Fruit fly (Drosophila melanogaster) whole organism, embryonic: Measurements from ENCODE around the gene Lst8.

ENCODE experiments used
- Abd-B ChIP-seq: fragments of 200-800 bp; sonication (Bioruptor generic); optimal IDR thresholded peaks from 2 replicates; lab custom pipeline; 2018; ENCODE audit warnings: missing biosample characterization, mild to moderate bottlenecking, missing genetic modification characterization, moderate library complexity
- B-H1 ChIP-seq: fragments of 200-800 bp; sonication (Bioruptor generic); IDR thresholded peaks from 3 replicates; pipeline ENCODE4 v1.3.6; 2022; ENCODE audit warnings: missing biosample characterization, missing genetic modification characterization
- CG10209 ChIP-seq: fragments of 200-800 bp; sonication (Bioruptor generic); optimal IDR thresholded peaks from 3 replicates; lab custom pipeline; 2017; ENCODE audit warnings: missing biosample characterization, mild to moderate bottlenecking, missing genetic modification characterization, missing genetic modification reagents
- CG10462 ChIP-seq: fragments of 200-800 bp; sonication (Bioruptor generic); optimal IDR thresholded peaks from 2 replicates; lab custom pipeline; 2016; ENCODE audit warnings: missing biosample characterization, missing genetic modification characterization
- CG14441 ChIP-seq: fragments of 200-800 bp; sonication (Bioruptor generic); IDR thresholded peaks from 2 replicates; pipeline ENCODE4 v1.3.6; 2022; ENCODE audit warnings: missing biosample characterization, missing genetic modification characterization
- CG15073 ChIP-seq: fragments of 200-800 bp; sonication (Bioruptor generic); optimal IDR thresholded peaks from 2 replicates; lab custom pipeline; 2016; ENCODE audit warnings: missing biosample characterization, missing genetic modification characterization
- CG17612 ChIP-seq: fragments of 200-800 bp; sonication (Bioruptor generic); IDR thresholded peaks from 2 replicates; pipeline ENCODE4 v1.3.6; 2022; ENCODE audit warnings: missing biosample characterization, missing genetic modification characterization
- CG18619 ChIP-seq: fragments of 200-800 bp; sonication (Bioruptor generic); optimal IDR thresholded peaks from 3 replicates; lab custom pipeline; 2017; ENCODE audit warnings: missing biosample characterization, mild to moderate bottlenecking, missing genetic modification characterization
- CG2712 ChIP-seq: fragments of 200-800 bp; optimal IDR thresholded peaks from 3 replicates; lab custom pipeline; 2019; ENCODE audit warnings: missing biosample characterization, mild to moderate bottlenecking, missing genetic modification characterization, moderate library complexity
- CG2875 ChIP-seq: fragments of 200-800 bp; sonication (Bioruptor generic); optimal IDR thresholded peaks from 2 replicates; lab custom pipeline; 2017; ENCODE audit warnings: missing biosample characterization, mild to moderate bottlenecking, missing genetic modification characterization, missing genetic modification reagents
- CG30020 ChIP-seq: fragments of 200-800 bp; optimal IDR thresholded peaks from 2 replicates; lab custom pipeline; 2019; ENCODE audit warnings: missing biosample characterization, mild to moderate bottlenecking, missing genetic modification characterization, moderate library complexity
- CG30431 ChIP-seq: fragments of 200-800 bp; sonication (Bioruptor generic); optimal IDR thresholded peaks from 2 replicates; lab custom pipeline; 2017; ENCODE audit warnings: missing biosample characterization, missing genetic modification characterization
- CG31224 ChIP-seq: fragments of 200-800 bp; sonication (Bioruptor generic); IDR thresholded peaks from 2 replicates; pipeline ENCODE4 v1.3.6; 2022; ENCODE audit warnings: missing biosample characterization, missing genetic modification characterization
- CG33557 ChIP-seq: fragments of 200-800 bp; sonication (Bioruptor generic); optimal IDR thresholded peaks from 2 replicates; lab custom pipeline; 2019; ENCODE audit warnings: missing biosample characterization, mild to moderate bottlenecking, missing genetic modification characterization, moderate library complexity
- CG3407 ChIP-seq: fragments of 200-800 bp; sonication (Bioruptor generic); optimal IDR thresholded peaks from 2 replicates; lab custom pipeline; 2018; ENCODE audit warnings: missing biosample characterization, mild to moderate bottlenecking, missing genetic modification characterization
- CG3995 ChIP-seq: fragments of 200-800 bp; sonication (Bioruptor generic); optimal IDR thresholded peaks from 3 replicates; lab custom pipeline; 2016; ENCODE audit warnings: missing biosample characterization, missing genetic modification characterization
- CG6175 ChIP-seq: fragments of 200-800 bp; sonication (Bioruptor generic); IDR thresholded peaks from 3 replicates; pipeline ENCODE4 v1.3.6; 2022; ENCODE audit warnings: missing biosample characterization, missing genetic modification characterization
- CG7745 ChIP-seq: fragments of 200-800 bp; sonication (Bioruptor generic); optimal IDR thresholded peaks from 2 replicates; lab custom pipeline; 2018; ENCODE audit warnings: missing biosample characterization, mild to moderate bottlenecking, missing genetic modification characterization, moderate library complexity
- CG7839 ChIP-seq: fragments of 200-800 bp; sonication (Bioruptor generic); optimal IDR thresholded peaks from 3 replicates; lab custom pipeline; 2018; ENCODE audit warnings: missing biosample characterization, mild to moderate bottlenecking, missing genetic modification characterization, moderate library complexity
- CG8281 ChIP-seq: fragments of 200-800 bp; sonication (Bioruptor generic); optimal IDR thresholded peaks from 2 replicates; lab custom pipeline; 2018; ENCODE audit warnings: missing biosample characterization, mild to moderate bottlenecking, missing genetic modification characterization, moderate library complexity
- CG8359 ChIP-seq: fragments of 200-800 bp; sonication (Bioruptor generic); optimal IDR thresholded peaks from 2 replicates; lab custom pipeline; 2017; ENCODE audit warnings: missing biosample characterization, mild to moderate bottlenecking, missing genetic modification characterization, borderline replicate concordance
- Drgx ChIP-seq: fragments of 200-800 bp; sonication (Bioruptor generic); IDR thresholded peaks from 2 replicates; pipeline ENCODE4 v1.3.6; 2022; ENCODE audit warnings: missing biosample characterization, missing genetic modification characterization
- HLH54F ChIP-seq: fragments of 200-800 bp; sonication (Bioruptor generic); optimal IDR thresholded peaks from 3 replicates; lab custom pipeline; 2016; ENCODE audit warnings: missing biosample characterization, missing genetic modification characterization
- Hr51 ChIP-seq, 2 experiments: fragments of 200-800 bp; sonication (Bioruptor generic); optimal IDR thresholded peaks; 2 replicates in 1 of 2; 3 replicates in 1 of 2; lab custom pipeline; 2016 to 2018; ENCODE audit warnings: missing biosample characterization in 2 of 2, missing genetic modification characterization in 2 of 2, mild to moderate bottlenecking in 1 of 2, moderate library complexity in 1 of 2
- Med ChIP-seq: fragments of 200-800 bp; sonication (Bioruptor generic); peaks from one replicate; lab custom pipeline; 2016; ENCODE audit warnings: missing biosample characterization, missing genetic modification characterization, mild to moderate bottlenecking, inconsistent platforms, moderate library complexity
- NFAT ChIP-seq: fragments of 200-800 bp; sonication (Bioruptor generic); IDR thresholded peaks from 2 replicates; pipeline ENCODE4 v1.3.6; 2022; ENCODE audit warnings: missing biosample characterization, missing genetic modification characterization
- Nf-YB ChIP-seq: fragments of 200-800 bp; sonication (Bioruptor generic); optimal IDR thresholded peaks from 3 replicates; lab custom pipeline; 2019; ENCODE audit warnings: missing biosample characterization, mild to moderate bottlenecking, missing genetic modification characterization, moderate library complexity
- Rfx ChIP-seq: fragments of 200-800 bp; sonication (Bioruptor generic); IDR thresholded peaks from 2 replicates; pipeline ENCODE4 v1.3.6; 2022; ENCODE audit warnings: missing biosample characterization, missing genetic modification characterization
- Side ChIP-seq: fragments of 200-800 bp; sonication (Bioruptor generic); optimal IDR thresholded peaks from 2 replicates; lab custom pipeline; 2016; ENCODE audit warnings: missing biosample characterization, missing genetic modification characterization
- Sox100B ChIP-seq: fragments of 200-800 bp; sonication (Bioruptor generic); optimal IDR thresholded peaks from 3 replicates; lab custom pipeline; 2018; ENCODE audit warnings: missing biosample characterization, mild to moderate bottlenecking, missing genetic modification characterization
- Sry-β ChIP-seq: fragments of 200-800 bp; sonication (Bioruptor generic); optimal IDR thresholded peaks from 2 replicates; lab custom pipeline; 2018; ENCODE audit warnings: missing biosample characterization, mild to moderate bottlenecking, missing genetic modification characterization, moderate library complexity
- Trl ChIP-seq, 3 experiments: fragments of >200 bp in 2 of 3; fragments of 200-800 bp in 1 of 3; sonication (Bioruptor generic) in 1 of 3; optimal IDR thresholded peaks; 2 replicates in 1 of 3; 3 replicates in 2 of 3; lab custom pipeline; 2016 to 2017; ENCODE audit warnings: missing biosample characterization in 1 of 3, missing genetic modification characterization in 1 of 3
- ap ChIP-seq: fragments of 200-800 bp; sonication (Bioruptor generic); IDR thresholded peaks from 2 replicates; pipeline ENCODE4 v1.3.6; 2022; ENCODE audit warnings: missing biosample characterization, missing genetic modification characterization
- cg ChIP-seq: fragments of 200-800 bp; sonication (Bioruptor generic); optimal IDR thresholded peaks from 3 replicates; lab custom pipeline; 2019; ENCODE audit warnings: missing biosample characterization, mild to moderate bottlenecking, missing genetic modification characterization, moderate library complexity
- dati ChIP-seq: fragments of 200-800 bp; sonication (Bioruptor generic); IDR thresholded peaks from 2 replicates; pipeline ENCODE4 v1.3.6; 2022; ENCODE audit warnings: missing biosample characterization, missing genetic modification characterization
- fd3F ChIP-seq: fragments of 200-800 bp; sonication (Bioruptor generic); optimal IDR thresholded peaks from 2 replicates; lab custom pipeline; 2018; ENCODE audit warnings: missing biosample characterization, mild to moderate bottlenecking, missing genetic modification characterization, moderate library complexity
- insv ChIP-seq, 2 experiments: fragments of 200-800 bp; sonication (Bioruptor generic); optimal IDR thresholded peaks; 3 replicates each; lab custom pipeline; 2016 to 2018; ENCODE audit warnings: missing biosample characterization in 2 of 2, missing genetic modification characterization in 2 of 2
- inv ChIP-seq: fragments of 200-800 bp; sonication (Bioruptor generic); IDR thresholded peaks from 2 replicates; pipeline ENCODE4 v1.3.6; 2022; ENCODE audit warnings: missing biosample characterization, missing genetic modification characterization; ENCODE audit not compliant: partially characterized antibody
- lab ChIP-seq: fragments of 200-800 bp; sonication (Bioruptor generic); optimal IDR thresholded peaks from 3 replicates; lab custom pipeline; 2017; ENCODE audit warnings: missing biosample characterization, missing genetic modification characterization, mild to moderate bottlenecking, moderate library complexity, missing genetic modification reagents
- nerfin-1 ChIP-seq: fragments of 200-800 bp; sonication (Bioruptor generic); optimal IDR thresholded peaks from 3 replicates; lab custom pipeline; 2019; ENCODE audit warnings: missing biosample characterization, mild to moderate bottlenecking, missing genetic modification characterization, moderate library complexity
- otp ChIP-seq: fragments of 200-800 bp; sonication (Bioruptor generic); IDR thresholded peaks from 3 replicates; pipeline ENCODE4, ENCODE4 v1.3.6; 2022; ENCODE audit warnings: missing biosample characterization, missing genetic modification characterization
- pros ChIP-seq: fragments of 200-800 bp; sonication (Bioruptor generic); optimal IDR thresholded peaks from 3 replicates; lab custom pipeline; 2019; ENCODE audit warnings: missing biosample characterization, mild to moderate bottlenecking, missing genetic modification characterization, moderate library complexity
- row ChIP-seq: fragments of 200-800 bp; sonication (Bioruptor generic); IDR thresholded peaks from 3 replicates; pipeline ENCODE4 v1.3.6; 2022; ENCODE audit warnings: missing biosample characterization, missing genetic modification characterization
- schlank ChIP-seq: fragments of 200-800 bp; sonication (Bioruptor generic); optimal IDR thresholded peaks from 2 replicates; lab custom pipeline; 2018; ENCODE audit warnings: missing biosample characterization, mild to moderate bottlenecking, missing genetic modification characterization
- shn ChIP-seq: fragments of 200-800 bp; sonication (Bioruptor generic); optimal IDR thresholded peaks from 3 replicates; lab custom pipeline; 2016; ENCODE audit warnings: missing biosample characterization, missing genetic modification characterization
- sob ChIP-seq: fragments of 200-800 bp; sonication (Bioruptor generic); IDR thresholded peaks from 2 replicates; pipeline ENCODE4 v1.3.6; 2022; ENCODE audit warnings: missing biosample characterization, missing genetic modification characterization
- stwl ChIP-seq: fragments of 200-800 bp; sonication (Bioruptor generic); optimal IDR thresholded peaks from 3 replicates; lab custom pipeline; 2018; ENCODE audit warnings: missing biosample characterization, mild to moderate bottlenecking, missing genetic modification characterization, moderate library complexity
- trem ChIP-seq: fragments of 200-800 bp; optimal IDR thresholded peaks from 3 replicates; lab custom pipeline; 2019; ENCODE audit warnings: missing biosample characterization, mild to moderate bottlenecking, missing genetic modification characterization, moderate library complexity
- twi ChIP-seq: fragments of 200-800 bp; optimal IDR thresholded peaks from 2 replicates; lab custom pipeline; 2019; ENCODE audit warnings: missing biosample characterization, mild to moderate bottlenecking, missing genetic modification characterization, moderate library complexity
- yki ChIP-seq: fragments of >200 bp; optimal IDR thresholded peaks from 3 replicates; lab custom pipeline; 2018
- zfh1 ChIP-seq: fragments of 200-800 bp; sonication (Bioruptor generic); IDR thresholded peaks from 3 replicates; pipeline ENCODE4 v1.3.6; 2022; ENCODE audit warnings: missing biosample characterization, missing genetic modification characterization

The Lst8 gene

dm6 chrX:9615471-9615870 lies 9.7 kb upstream of the Lst8 start (continued):
- no peak for TF ChIP-seq lab
- no peak for TF ChIP-seq Abd-B (GFP tag; lab: Kevin White, UChicago)
- TF ChIP-seq CG2875: peak; percentile 29
- no peak for TF ChIP-seq Trl (optimal IDR thresholded peaks at IDR 0.05; lab: Kevin White, UChicago)
- TF ChIP-seq Trl (GFP tag; optimal IDR thresholded peaks at IDR 0.05; lab: Kevin White, UChicago): no peak
- no peak for TF ChIP-seq sob (GFP tag; lab: Robert Waterston, UW)
- TF ChIP-seq schlank (tag; lab: Kevin White, UChicago): no peak
- TF ChIP-seq fd3F (GFP tag; lab: Kevin White, UChicago): no peak
- no peak for TF ChIP-seq Rfx (GFP tag; lab: Robert Waterston, UW)
- no peak for TF ChIP-seq Side (GFP tag; lab: Kevin White, UChicago)
- 0 out of 2 replicates have a peak, but pooled peaks have one; percentile 11 for TF ChIP-seq Drgx (GFP tag; lab: Robert Waterston, UW)
- 0 out of 3 replicates have a peak, but pooled peaks have one; percentile 15 for TF ChIP-seq row (GFP tag; lab: Robert Waterston, UW)
- no peak for TF ChIP-seq Sox100B (GFP tag; lab: Kevin White, UChicago)
- no peak for TF ChIP-seq stwl (tag; lab: Kevin White, UChicago)
- no peak for TF ChIP-seq Nf-YB (GFP tag; lab: Kevin White, UChicago)
- no peak for TF ChIP-seq yki
- no peak for TF ChIP-seq CG3995 (GFP tag; lab: Kevin White, UChicago)
- TF ChIP-seq CG8281: no peak
- TF ChIP-seq CG14441 (GFP tag; lab: Robert Waterston, UW): no peak
- TF ChIP-seq CG6175 (GFP tag; lab: Robert Waterston, UW): no peak
- peak; percentile 11 for TF ChIP-seq CG3407
- TF ChIP-seq cg (GFP tag; lab: Kevin White, UChicago): no peak
- peak; percentile 15 for TF ChIP-seq CG33557
- no peak for TF ChIP-seq otp (GFP tag; lab: Robert Waterston, UW)
- TF ChIP-seq B-H1: no peak
- TF ChIP-seq CG7839: peak; percentile 38
- no peak for TF ChIP-seq CG30431 (GFP tag; lab: Kevin White, UChicago)
- no peak for TF ChIP-seq Sry-β (GFP tag; lab: Kevin White, UChicago)
- no peak for TF ChIP-seq CG31224
- peak; percentile 4 for TF ChIP-seq nerfin-1 (tag; lab: Kevin White, UChicago)
- no peak for TF ChIP-seq CG8359 (GFP tag; lab: Kevin White, UChicago)
- no peak for TF ChIP-seq CG18619
- peak in 1 of 2 experiments; percentile 37 for TF ChIP-seq Hr51 (GFP tag; optimal IDR thresholded peaks at IDR 0.05; lab: Kevin White, UChicago)
- TF ChIP-seq shn (GFP tag; lab: Kevin White, UChicago): no peak
- TF ChIP-seq zfh1 (GFP tag; lab: Robert Waterston, UW): no peak
- TF ChIP-seq CG30020 (tag; lab: Kevin White, UChicago): no peak
- TF ChIP-seq twi (tag; lab: Kevin White, UChicago): no peak
- TF ChIP-seq CG7745 (tag; lab: Kevin White, UChicago): no peak
- peak; percentile 60 for TF ChIP-seq CG2712 (tag; lab: Kevin White, UChicago)
- TF ChIP-seq NFAT: no peak
- no peak for TF ChIP-seq HLH54F (GFP tag; lab: Kevin White, UChicago)
- no peak for TF ChIP-seq CG17612 (GFP tag; lab: Robert Waterston, UW)
- no peak for TF ChIP-seq pros (GFP tag; lab: Kevin White, UChicago)
- no peak for TF ChIP-seq inv
- no peak for TF ChIP-seq ap
- peak; percentile 51 for TF ChIP-seq Med (GFP tag; lab: Kevin White, UChicago)
- no peak for TF ChIP-seq CG15073 (GFP tag; lab: Kevin White, UChicago)
- TF ChIP-seq CG10209 (GFP tag; lab: Kevin White, UChicago): no peak
- no peak for TF ChIP-seq dati (GFP tag; lab: Robert Waterston, UW)
- TF ChIP-seq trem (tag; lab: Kevin White, UChicago): no peak
- TF ChIP-seq insv (GFP tag; optimal IDR thresholded peaks at IDR 0.05; lab: Kevin White, UChicago): no peak
- no peak for TF ChIP-seq CG10462
